Fruit fly (Drosophila melanogaster) whole organism, prepupa: ENCODE measurements around the gene CG16998.

Experiments used
- Blimp-1 ChIP-seq: fragments of 200-800 bp; sonication (Bioruptor generic); optimal IDR thresholded peaks from 3 replicates; lab custom pipeline; 2017; ENCODE audit warnings: missing biosample characterization, missing genetic modification characterization, mild to moderate bottlenecking, moderate library complexity, missing genetic modification reagents
- CG10631 ChIP-seq: fragments of 200-800 bp; sonication (Bioruptor generic); optimal IDR thresholded peaks from 2 replicates; lab custom pipeline; 2016; ENCODE audit warnings: missing biosample characterization, missing genetic modification characterization
- CG11294 ChIP-seq: fragments of 200-800 bp; sonication (Bioruptor generic); IDR thresholded peaks from 2 replicates; pipeline ENCODE4 v1.3.6; 2022; ENCODE audit warnings: missing biosample characterization, missing genetic modification characterization
- CG11762 ChIP-seq: fragments of 200-800 bp; sonication (Bioruptor generic); optimal IDR thresholded peaks from 3 replicates; lab custom pipeline; 2016; ENCODE audit warnings: missing biosample characterization, missing genetic modification characterization; ENCODE audit not compliant: insufficient read depth
- CG11902 ChIP-seq: fragments of 200-800 bp; sonication (Bioruptor generic); optimal IDR thresholded peaks from 3 replicates; lab custom pipeline; 2016; ENCODE audit warnings: missing biosample characterization, missing genetic modification characterization
- CG15336 ChIP-seq: fragments of 200-800 bp; sonication (Bioruptor generic); IDR thresholded peaks from 2 replicates; pipeline ENCODE4 v1.3.6; 2022; ENCODE audit warnings: missing biosample characterization, missing genetic modification characterization
- CG1621 ChIP-seq: fragments of 200-800 bp; sonication (Bioruptor generic); optimal IDR thresholded peaks from 3 replicates; lab custom pipeline; 2018; ENCODE audit warnings: missing biosample characterization, mild to moderate bottlenecking, missing genetic modification characterization
- CG16779 ChIP-seq: fragments of 200-800 bp; sonication (Bioruptor generic); optimal IDR thresholded peaks from 3 replicates; lab custom pipeline; 2017; ENCODE audit warnings: missing biosample characterization, mild to moderate bottlenecking, missing genetic modification characterization
- CG3032 ChIP-seq: fragments of 200-800 bp; optimal IDR thresholded peaks from 2 replicates; lab custom pipeline; 2019; ENCODE audit warnings: missing biosample characterization, mild to moderate bottlenecking, missing genetic modification characterization, moderate library complexity
- CG31627 ChIP-seq: fragments of 200-800 bp; sonication (Bioruptor generic); optimal IDR thresholded peaks from 3 replicates; lab custom pipeline; 2016; ENCODE audit warnings: missing biosample characterization, missing genetic modification characterization
- CG32006 ChIP-seq: fragments of 200-800 bp; sonication (Bioruptor generic); optimal IDR thresholded peaks from 3 replicates; lab custom pipeline; 2017; ENCODE audit warnings: missing biosample characterization, mild to moderate bottlenecking, missing genetic modification characterization
- CG6163 ChIP-seq: fragments of 200-800 bp; sonication (Bioruptor generic); IDR thresholded peaks from 3 replicates; pipeline ENCODE4 v1.3.6; 2022; ENCODE audit warnings: missing biosample characterization, missing genetic modification characterization
- CG6276 ChIP-seq: fragments of 200-800 bp; sonication (Bioruptor generic); optimal IDR thresholded peaks from 2 replicates; lab custom pipeline; 2017; ENCODE audit warnings: missing biosample characterization, mild to moderate bottlenecking, missing genetic modification characterization
- CG6808 ChIP-seq: fragments of 200-800 bp; sonication (Bioruptor generic); optimal IDR thresholded peaks from 3 replicates; lab custom pipeline; 2017; ENCODE audit warnings: missing biosample characterization, missing genetic modification characterization, mild to moderate bottlenecking, moderate library complexity, missing genetic modification reagents
- CG7368 ChIP-seq: fragments of 200-800 bp; sonication (Bioruptor generic); optimal IDR thresholded peaks from 3 replicates; lab custom pipeline; 2016; ENCODE audit warnings: missing biosample characterization, missing genetic modification characterization
- CG8119 ChIP-seq: fragments of 200-800 bp; sonication (Bioruptor generic); IDR thresholded peaks from 3 replicates; pipeline ENCODE4 v1.3.6; 2022; ENCODE audit warnings: missing biosample characterization, missing genetic modification characterization
- CG9139 ChIP-seq: fragments of 200-800 bp; sonication (Bioruptor generic); optimal IDR thresholded peaks from 3 replicates; lab custom pipeline; 2017; ENCODE audit warnings: missing biosample characterization, mild to moderate bottlenecking, missing genetic modification characterization
- Ets96B ChIP-seq: fragments of 200-800 bp; optimal IDR thresholded peaks from 2 replicates; lab custom pipeline; 2019; ENCODE audit warnings: missing biosample characterization, mild to moderate bottlenecking, missing genetic modification characterization, moderate library complexity
- Gug ChIP-seq: fragments of 200-800 bp; sonication (Bioruptor generic); IDR thresholded peaks from 2 replicates; pipeline ENCODE4 v1.3.6; 2022; ENCODE audit warnings: missing biosample characterization, missing genetic modification characterization
- Hr38 ChIP-seq: sonication (Bioruptor generic); optimal IDR thresholded peaks from 2 replicates; lab custom pipeline; 2016; ENCODE audit warnings: missing biosample characterization, missing genetic modification characterization
- Hr39 ChIP-seq: fragments of 200-800 bp; sonication (Bioruptor generic); optimal IDR thresholded peaks from 2 replicates; lab custom pipeline; 2016; ENCODE audit warnings: missing biosample characterization, missing genetic modification characterization
- Hr4 ChIP-seq: fragments of 200-800 bp; sonication (Bioruptor generic); optimal IDR thresholded peaks from 3 replicates; lab custom pipeline; 2016; ENCODE audit warnings: missing biosample characterization, missing genetic modification characterization
- Lpt ChIP-seq: fragments of 200-800 bp; sonication (Bioruptor generic); optimal IDR thresholded peaks from 3 replicates; lab custom pipeline; 2016; ENCODE audit warnings: missing biosample characterization, missing genetic modification characterization
- Met ChIP-seq: fragments of 200-800 bp; sonication (Bioruptor generic); optimal IDR thresholded peaks from 3 replicates; lab custom pipeline; 2016; ENCODE audit warnings: missing biosample characterization, missing genetic modification characterization
- Sox102F ChIP-seq: fragments of 200-800 bp; sonication (Bioruptor generic); optimal IDR thresholded peaks from 2 replicates; lab custom pipeline; 2016; ENCODE audit warnings: missing biosample characterization, mild to moderate bottlenecking, missing genetic modification characterization
- Sox15 ChIP-seq: fragments of 200-800 bp; sonication (Bioruptor generic); optimal IDR thresholded peaks from 3 replicates; lab custom pipeline; 2016; ENCODE audit warnings: missing biosample characterization, missing genetic modification characterization
- achi ChIP-seq: fragments of 200-800 bp; sonication (Bioruptor generic); optimal IDR thresholded peaks from 3 replicates; lab custom pipeline; 2016; ENCODE audit warnings: missing biosample characterization, missing genetic modification characterization
- acj6 ChIP-seq: fragments of 200-800 bp; sonication (Bioruptor generic); optimal IDR thresholded peaks from 3 replicates; lab custom pipeline; 2016; ENCODE audit warnings: missing biosample characterization, missing genetic modification characterization
- dac ChIP-seq: fragments of 200-800 bp; sonication (Bioruptor generic); optimal IDR thresholded peaks from 2 replicates; lab custom pipeline; 2017; ENCODE audit warnings: missing biosample characterization, mild to moderate bottlenecking, missing genetic modification characterization
- dsx ChIP-seq: fragments of 200-800 bp; optimal IDR thresholded peaks from 3 replicates; lab custom pipeline; 2019; ENCODE audit warnings: missing biosample characterization, mild to moderate bottlenecking, missing genetic modification characterization, moderate library complexity; ENCODE audit not compliant: poor library complexity, severe bottlenecking
- eg ChIP-seq: fragments of 200-800 bp; sonication (Bioruptor generic); IDR thresholded peaks from 3 replicates; pipeline ENCODE4 v1.3.6; 2022; ENCODE audit warnings: missing biosample characterization, missing genetic modification characterization
- lz ChIP-seq: fragments of 200-800 bp; sonication (Bioruptor generic); optimal IDR thresholded peaks from 3 replicates; lab custom pipeline; 2016; ENCODE audit warnings: missing biosample characterization, missing genetic modification characterization
- net ChIP-seq: fragments of 200-800 bp; sonication (Bioruptor generic); optimal IDR thresholded peaks from 3 replicates; lab custom pipeline; 2016; ENCODE audit warnings: missing biosample characterization, missing genetic modification characterization
- salr ChIP-seq, 2 experiments: fragments of 200-800 bp; sonication (Bioruptor generic); optimal IDR thresholded peaks; 3 replicates each; lab custom pipeline; 2016 to 2018; ENCODE audit warnings: missing biosample characterization in 2 of 2, missing genetic modification characterization in 2 of 2, mild to moderate bottlenecking in 1 of 2
- ss ChIP-seq, 2 experiments: fragments of 200-800 bp; sonication (Bioruptor generic); optimal IDR thresholded peaks; 2 replicates in 1 of 2; 3 replicates in 1 of 2; lab custom pipeline; 2017 to 2018; ENCODE audit warnings: mild to moderate bottlenecking in 2 of 2, missing biosample characterization in 2 of 2, missing genetic modification characterization in 2 of 2, moderate library complexity in 1 of 2
- svp ChIP-seq: fragments of 200-800 bp; sonication (Bioruptor generic); peaks from one replicate; lab custom pipeline; 2016; ENCODE audit warnings: missing biosample characterization, missing genetic modification characterization
- topi ChIP-seq: fragments of 200-800 bp; sonication (Bioruptor generic); optimal IDR thresholded peaks from 3 replicates; lab custom pipeline; 2016; ENCODE audit warnings: missing biosample characterization, missing genetic modification characterization

The CG16998 gene

dm6 chr3L:7521847-7522246, 17.8 kb downstream of the CG16998 start:
- peak; percentile 47 for TF ChIP-seq svp
- no peak for TF ChIP-seq CG9139 (GFP tag; lab: Kevin White, UChicago)
- no peak for TF ChIP-seq dsx (GFP tag; lab: Kevin White, UChicago)
- no peak for TF ChIP-seq CG31627 (GFP tag; lab: Kevin White, UChicago)
- no peak for TF ChIP-seq Gug (GFP tag; lab: Robert Waterston, UW)
- no peak for TF ChIP-seq CG11294 (GFP tag; lab: Robert Waterston, UW)
- no peak for TF ChIP-seq Hr38 (GFP tag; lab: Kevin White, UChicago)
- TF ChIP-seq ss (GFP tag; optimal IDR thresholded peaks at IDR 0.05; lab: Kevin White, UChicago), result no peak
- no peak for TF ChIP-seq CG16779 (tag; lab: Kevin White, UChicago)
- no peak for TF ChIP-seq net (GFP tag; lab: Kevin White, UChicago)
- TF ChIP-seq CG3032 (tag; lab: Kevin White, UChicago), result no peak
- TF ChIP-seq lz (GFP tag; lab: Kevin White, UChicago), result no peak
- TF ChIP-seq Ets96B (tag; lab: Kevin White, UChicago), result peak; percentile 3
- TF ChIP-seq CG6808 (GFP tag; lab: Kevin White, UChicago), result no peak
- no peak for TF ChIP-seq eg (GFP tag; lab: Robert Waterston, UW)
- TF ChIP-seq Sox15 (GFP tag; lab: Kevin White, UChicago), result no peak
- 0 out of 3 replicates have a peak, but pooled peaks have one; percentile 26 for TF ChIP-seq CG8119 (GFP tag; lab: Robert Waterston, UW)
- no peak for TF ChIP-seq dac (GFP tag; lab: Kevin White, UChicago)
- TF ChIP-seq CG11762 (GFP tag; lab: Kevin White, UChicago), result no peak
- no peak for TF ChIP-seq Hr39
- TF ChIP-seq Sox102F, result no peak

dm6 chr3L:7520619-7521018, 19.0 kb downstream of the CG16998 start:
- TF ChIP-seq svp, result peak; percentile 69
- no peak for TF ChIP-seq CG32006 (GFP tag; lab: Kevin White, UChicago)
- no peak for TF ChIP-seq CG11762 (GFP tag; lab: Kevin White, UChicago)
- no peak for TF ChIP-seq CG6276 (GFP tag; lab: Kevin White, UChicago)
- no peak for TF ChIP-seq net (GFP tag; lab: Kevin White, UChicago)
- TF ChIP-seq acj6 (GFP tag; lab: Kevin White, UChicago), result no peak

dm6 chr3L:7519219-7519618, 20.4 kb downstream of the CG16998 start:
- TF ChIP-seq lz (GFP tag; lab: Kevin White, UChicago) (no peak), salr (GFP tag; optimal IDR thresholded peaks at IDR 0.05; lab: Kevin White, UChicago) (no peak), CG32006 (GFP tag; lab: Kevin White, UChicago) (no peak), dac (GFP tag; lab: Kevin White, UChicago) (no peak), CG10631 (GFP tag; lab: Kevin White, UChicago) (no peak), CG11902 (GFP tag; lab: Kevin White, UChicago) (no peak), Met (GFP tag; lab: Kevin White, UChicago) (no peak), CG6276 (GFP tag; lab: Kevin White, UChicago) (no peak), CG1621 (tag; lab: Kevin White, UChicago) (no peak), CG15336 (GFP tag; lab: Robert Waterston, UW) (no peak), Blimp-1 (GFP tag; lab: Kevin White, UChicago) (no peak), eg (GFP tag; lab: Robert Waterston, UW) (no peak), CG6163 (no peak), Lpt (GFP tag; lab: Kevin White, UChicago) (no peak), Hr4 (GFP tag; lab: Kevin White, UChicago) (no peak), CG31627 (GFP tag; lab: Kevin White, UChicago) (no peak), achi (GFP tag; lab: Kevin White, UChicago) (no peak), CG7368 (GFP tag; lab: Kevin White, UChicago) (no peak), topi (GFP tag; lab: Kevin White, UChicago) (no peak)
